Worm (Caenorhabditis elegans): ENCODE results near the gene fkb-6.

The fkb-6 gene

ce11 chrV:20845524-20846208, at the start of gene fkb-6, which contains the start of gene F31D4.2:
fkb-6 (plus strand) TSS chrV:20846158.
F31D4.2 (minus strand) TSS chrV:20845546.
- TF ChIP-seq nhr-25 (tag; optimal IDR thresholded peaks at IDR 0.05) (peak; percentile 22), blmp-1 (tag; optimal IDR thresholded peaks at IDR 0.05; ENCODE audit: insufficient read depth) (no peak), crh-2 (tag; optimal IDR thresholded peaks at IDR 0.05) (peak; percentile 77), nhr-129 (tag; optimal IDR thresholded peaks at IDR 0.05) (peak; percentile 83), lsy-2 (tag; optimal IDR thresholded peaks at IDR 0.05) (peak; percentile 93 to 98), nhr-237 (tag; optimal IDR thresholded peaks at IDR 0.05) (no peak), ztf-4 (tag; optimal IDR thresholded peaks at IDR 0.05) (peak; percentile 62), unc-55 (GFP tag; optimal IDR thresholded peaks at IDR 0.05) (peak; percentile 92), nhr-11 (tag; optimal IDR thresholded peaks at IDR 0.05) (no peak), F13H6.1 (tag; optimal IDR thresholded peaks at IDR 0.05) (peak; percentile 64), zag-1 (tag; optimal IDR thresholded peaks at IDR 0.05) (peak; percentile 25), ama-1 (optimal IDR thresholded peaks at IDR 0.05) (peak; percentile 81), sma-3 (GFP tag; optimal IDR thresholded peaks at IDR 0.05) (peak; percentile 75), lin-13 (GFP tag; optimal IDR thresholded peaks at IDR 0.05) (peak; percentile 62), fos-1 (tag; optimal IDR thresholded peaks at IDR 0.05) (peak; percentile 41), R02D3.7 (tag; optimal IDR thresholded peaks at IDR 0.05) (no peak), skn-1 (tag; optimal IDR thresholded peaks at IDR 0.05) (no peak), sem-4 (tag; optimal IDR thresholded peaks at IDR 0.05) (peak; percentile 1), nhr-21 (tag; optimal IDR thresholded peaks at IDR 0.05) (peak; percentile 21), egl-27 (tag; optimal IDR thresholded peaks at IDR 0.05) (peak; percentile 30), C34F6.9 (tag; optimal IDR thresholded peaks at IDR 0.05) (peak; percentile 93), mab-5 (tag; optimal IDR thresholded peaks at IDR 0.05) (peak; percentile 33), dmd-4 (tag; optimal IDR thresholded peaks at IDR 0.05) (no peak), gmeb-1 (tag; optimal IDR thresholded peaks at IDR 0.05) (peak; percentile 69), sma-9 (GFP tag; optimal IDR thresholded peaks at IDR 0.05) (peak; percentile 58), sma-9 (tag; optimal IDR thresholded peaks at IDR 0.05) (no peak), ztf-11 (tag; optimal IDR thresholded peaks at IDR 0.05) (no peak), lin-11 (tag; optimal IDR thresholded peaks at IDR 0.05) (peak; percentile 54), snpc-4 (tag; optimal IDR thresholded peaks at IDR 0.05) (peak; percentile 56)

- TF ChIP-seq gmeb-1 (tag; optimal IDR thresholded peaks at IDR 0.05) (no peak), fos-1 (tag; optimal IDR thresholded peaks at IDR 0.05) (no peak), sma-3 (GFP tag; optimal IDR thresholded peaks at IDR 0.05) (no peak), nhr-21 (tag; optimal IDR thresholded peaks at IDR 0.05) (no peak), ztf-4 (tag; optimal IDR thresholded peaks at IDR 0.05) (no peak)
Observed at ce11 chrV:20797918-20798317, 48.0 kb upstream of the fkb-6 start, which contains the start of gene sdf-9. sdf-9 (plus strand) TSS chrV:20798218.

- no peak for TF ChIP-seq crh-2 (tag; optimal IDR thresholded peaks at IDR 0.05)
- TF ChIP-seq ceh-82 (tag; optimal IDR thresholded peaks at IDR 0.05) = no peak
- TF ChIP-seq lin-11 (tag; optimal IDR thresholded peaks at IDR 0.05) = no peak
- no peak for TF ChIP-seq unc-62 (GFP tag; optimal IDR thresholded peaks at IDR 0.05)
- no peak for TF ChIP-seq ztf-1 (GFP tag; conservative IDR thresholded peaks at IDR 0.05)
Observed at ce11 chrV:20802906-20803305, 43.1 kb upstream of the fkb-6 start, which contains the start of gene Y44A6D.5. Y44A6D.5 (minus strand) TSS chrV:20803006.

ce11 chrV:20803464-20803863, 42.5 kb upstream of the fkb-6 start:
- TF ChIP-seq snpc-4 (tag; optimal IDR thresholded peaks at IDR 0.05) = peak; percentile 90

ce11 chrV:20807038-20807437, 38.9 kb upstream of the fkb-6 start, which contains the start of gene Y44A6D.6:
Y44A6D.6 (plus strand) TSS chrV:20807338.
- TF ChIP-seq lin-13 (GFP tag; optimal IDR thresholded peaks at IDR 0.05) (no peak), nhr-237 (tag; optimal IDR thresholded peaks at IDR 0.05) (no peak), sem-4 (tag; optimal IDR thresholded peaks at IDR 0.05) (no peak), ceh-16 (tag; optimal IDR thresholded peaks at IDR 0.05) (no peak), aly-2 (tag; optimal IDR thresholded peaks at IDR 0.05) (no peak), blmp-1 (tag; optimal IDR thresholded peaks at IDR 0.05; ENCODE audit: insufficient read depth) (no peak), lin-11 (tag; optimal IDR thresholded peaks at IDR 0.05) (no peak), peb-1 (tag; optimal IDR thresholded peaks at IDR 0.05) (no peak), gmeb-1 (tag; optimal IDR thresholded peaks at IDR 0.05) (no peak), ztf-4 (tag; optimal IDR thresholded peaks at IDR 0.05) (no peak), nhr-23 (tag; optimal IDR thresholded peaks at IDR 0.05) (no peak), nhr-11 (tag; optimal IDR thresholded peaks at IDR 0.05) (no peak), elt-3 (tag; optimal IDR thresholded peaks at IDR 0.05) (no peak)
